Worm (Caenorhabditis elegans): ENCODE results near the gene lbp-2.

lbp-2 gene

ce11 chrX:3247768-3248167, 12.6 kb upstream of the lbp-2 start:
- TF ChIP-seq nhr-76 (tag; optimal IDR thresholded peaks at IDR 0.05) = no peak
- no peak for TF ChIP-seq nhr-237 (tag; optimal IDR thresholded peaks at IDR 0.05)
- no peak for TF ChIP-seq ceh-16 (tag; optimal IDR thresholded peaks at IDR 0.05)
- no peak for TF ChIP-seq nhr-67 (tag; optimal IDR thresholded peaks at IDR 0.05)
- TF ChIP-seq tbx-2 (tag; optimal IDR thresholded peaks at IDR 0.05) = no peak
- no peak for TF ChIP-seq nhr-28 (tag; optimal IDR thresholded peaks at IDR 0.05)
- no peak for TF ChIP-seq lin-15B (tag; optimal IDR thresholded peaks at IDR 0.05)
- TF ChIP-seq fkh-2 (tag; optimal IDR thresholded peaks at IDR 0.05) = no peak
- TF ChIP-seq ceh-28 (tag; optimal IDR thresholded peaks at IDR 0.05) = no peak
- TF ChIP-seq ceh-9 (tag; optimal IDR thresholded peaks at IDR 0.05) = no peak
- TF ChIP-seq skn-1 (tag; optimal IDR thresholded peaks at IDR 0.05) = no peak
- TF ChIP-seq aly-2 (tag; optimal IDR thresholded peaks at IDR 0.05) = no peak
- TF ChIP-seq elt-2 (tag; optimal IDR thresholded peaks at IDR 0.05) = no peak
- TF ChIP-seq fos-1 (tag; optimal IDR thresholded peaks at IDR 0.05) = no peak
- no peak for TF ChIP-seq ama-1 (optimal IDR thresholded peaks at IDR 0.05)
- no peak for TF ChIP-seq zag-1 (tag; optimal IDR thresholded peaks at IDR 0.05)

- TF ChIP-seq R02D3.7 (tag; optimal IDR thresholded peaks at IDR 0.05) (no peak), nfya-1 (tag; optimal IDR thresholded peaks at IDR 0.05; ENCODE audit: insufficient read depth) (no peak), nhr-25 (tag; optimal IDR thresholded peaks at IDR 0.05) (peak; percentile 47), nhr-43 (tag; optimal IDR thresholded peaks at IDR 0.05; ENCODE audit: poor library complexity, severe bottlenecking) (no peak), fos-1 (tag; optimal IDR thresholded peaks at IDR 0.05) (no peak), mdl-1 (tag; optimal IDR thresholded peaks at IDR 0.05) (no peak), ceh-9 (tag; optimal IDR thresholded peaks at IDR 0.05) (no peak), ztf-4 (tag; optimal IDR thresholded peaks at IDR 0.05) (no peak)
Measured at ce11 chrX:3250481-3251091, 9.8 kb upstream of the lbp-2 start, which contains the start of gene pqn-37. Gene pqn-37, minus strand, starts transcription at chrX:3250531.

ce11 chrX:3252500-3252899, 7.9 kb upstream of the lbp-2 start, which contains the start of gene tba-9:
Gene tba-9, plus strand, starts transcription at chrX:3252800.
- TF ChIP-seq nhr-25 (tag; optimal IDR thresholded peaks at IDR 0.05) (no peak), hmg-11 (tag; optimal IDR thresholded peaks at IDR 0.05) (no peak), nhr-237 (tag; optimal IDR thresholded peaks at IDR 0.05) (no peak), elt-3 (tag; optimal IDR thresholded peaks at IDR 0.05) (no peak), lin-15B (tag; optimal IDR thresholded peaks at IDR 0.05) (no peak), nhr-43 (tag; optimal IDR thresholded peaks at IDR 0.05; ENCODE audit: poor library complexity, severe bottlenecking) (no peak), snpc-4 (tag; optimal IDR thresholded peaks at IDR 0.05) (no peak), nhr-11 (tag; optimal IDR thresholded peaks at IDR 0.05) (no peak), ceh-16 (tag; optimal IDR thresholded peaks at IDR 0.05) (no peak), ztf-4 (tag; optimal IDR thresholded peaks at IDR 0.05) (no peak), lin-39 (tag; optimal IDR thresholded peaks at IDR 0.05) (no peak), pqm-1 (tag; optimal IDR thresholded peaks at IDR 0.05) (no peak), mml-1 (tag; optimal IDR thresholded peaks at IDR 0.05) (no peak), ceh-82 (tag; optimal IDR thresholded peaks at IDR 0.05) (no peak)

ce11 chrX:3256784-3257493, 3.5 kb upstream of the lbp-2 start, which contains the start of gene lbp-3:
Gene lbp-3, plus strand, starts transcription at chrX:3257372.
- TF ChIP-seq elt-2 (tag; optimal IDR thresholded peaks at IDR 0.05) (peak; percentile 98), egl-27 (tag; optimal IDR thresholded peaks at IDR 0.05) (no peak), daf-12 (tag; optimal IDR thresholded peaks at IDR 0.05) (no peak), ceh-28 (tag; optimal IDR thresholded peaks at IDR 0.05) (no peak), zag-1 (tag; optimal IDR thresholded peaks at IDR 0.05) (no peak), nhr-76 (tag; optimal IDR thresholded peaks at IDR 0.05) (no peak), lin-39 (tag; optimal IDR thresholded peaks at IDR 0.05) (no peak), pqm-1 (tag; optimal IDR thresholded peaks at IDR 0.05) (peak; percentile 100), fkh-2 (tag; optimal IDR thresholded peaks at IDR 0.05) (no peak)

ce11 chrX:3258842-3259241, 1.6 kb upstream of the lbp-2 start, which contains the start of gene lbp-1:
Gene lbp-1, plus strand, starts transcription at chrX:3259142.
- TF ChIP-seq lin-39 (tag; optimal IDR thresholded peaks at IDR 0.05) (peak; percentile 9), nhr-23 (tag; optimal IDR thresholded peaks at IDR 0.05) (no peak), ceh-9 (tag; optimal IDR thresholded peaks at IDR 0.05) (no peak)
